Worm (Caenorhabditis elegans) whole organism, mixed stage, embryonic: Measurements from ENCODE around the gene M04C3.2.

Experiments used
- blmp-1 ChIP-seq: fragments of 150-350 bp; optimal IDR thresholded peaks from 2 replicates; lab custom pipeline; 2014; ENCODE audit warnings: missing biosample characterization, missing genetic modification characterization
- ceh-43 ChIP-seq: fragments of 200-800 bp; sonication (Bioruptor generic); optimal IDR thresholded peaks from 2 replicates; lab custom pipeline; 2018; ENCODE audit warnings: mild to moderate bottlenecking, missing genetic modification characterization, moderate library complexity, missing compliant biosample characterization
- ceh-83 ChIP-seq: fragments of 200-800 bp; sonication (Bioruptor generic); optimal IDR thresholded peaks from 2 replicates; lab custom pipeline; 2018; ENCODE audit warnings: mild to moderate bottlenecking, missing genetic modification characterization, missing compliant biosample characterization
- lin-13 ChIP-seq: fragments of 150-350 bp; optimal IDR thresholded peaks from 2 replicates; lab custom pipeline; 2014; ENCODE audit warnings: missing biosample characterization, missing genetic modification characterization
- lin-32 ChIP-seq: fragments of 200-800 bp; sonication (Bioruptor generic); optimal IDR thresholded peaks from 2 replicates; lab custom pipeline; 2018; ENCODE audit warnings: mild to moderate bottlenecking, missing genetic modification characterization, missing compliant biosample characterization
- lsy-2 ChIP-seq: fragments of 150-350 bp; optimal IDR thresholded peaks from 2 replicates; lab custom pipeline; 2014; ENCODE audit warnings: missing biosample characterization, missing genetic modification characterization
- nhr-28 ChIP-seq: fragments of 150-350 bp; optimal IDR thresholded peaks from 2 replicates; lab custom pipeline; 2014; ENCODE audit warnings: missing biosample characterization, missing genetic modification characterization
- pha-4 ChIP-seq: fragments of 150-350 bp; optimal IDR thresholded peaks from 2 replicates; lab custom pipeline; 2018; ENCODE audit warnings: missing biosample characterization, missing genetic modification reagents, missing genetic modification characterization
- snpc-4 ChIP-seq: fragments of 150-350 bp; optimal IDR thresholded peaks from 2 replicates; lab custom pipeline; 2014; ENCODE audit warnings: missing biosample characterization, missing genetic modification characterization
- sptf-1 ChIP-seq: sonication (generic microtip); optimal IDR thresholded peaks from 2 replicates; lab custom pipeline; 2017; ENCODE audit warnings: mild to moderate bottlenecking, missing genetic modification characterization, moderate library complexity, missing compliant biosample characterization
- tbx-8 ChIP-seq: fragments of 200-800 bp; sonication (Bioruptor generic); optimal IDR thresholded peaks from 2 replicates; lab custom pipeline; 2018; ENCODE audit warnings: mild to moderate bottlenecking, missing genetic modification characterization, moderate library complexity, missing compliant biosample characterization
- unc-120 ChIP-seq: sonication (generic microtip); optimal IDR thresholded peaks from 2 replicates; lab custom pipeline; 2017; ENCODE audit warnings: missing genetic modification characterization, missing compliant biosample characterization; ENCODE audit not compliant: poor library complexity, severe bottlenecking
- ztf-11 ChIP-seq: fragments of 150-350 bp; optimal IDR thresholded peaks from 2 replicates; lab custom pipeline; 2014; ENCODE audit warnings: missing biosample characterization, missing genetic modification characterization

DNA sequence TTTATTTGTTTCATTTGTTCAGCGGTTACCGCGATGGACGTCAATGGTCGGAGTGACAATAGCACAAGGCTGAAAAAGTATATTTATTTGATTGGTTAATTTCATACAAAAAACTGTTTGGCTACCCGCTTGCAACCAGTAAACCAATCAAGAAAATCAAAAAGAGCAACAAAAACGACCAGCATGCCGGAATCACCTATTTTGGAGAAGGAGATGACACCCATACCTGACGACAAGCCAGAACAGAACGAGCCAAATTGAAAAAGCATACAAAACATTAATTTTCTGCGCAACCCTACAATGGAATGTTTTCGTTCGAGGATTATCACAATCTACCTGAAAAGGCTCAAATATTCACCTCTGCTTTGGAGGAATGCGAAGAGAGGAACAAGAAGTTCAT, 41.8 kb upstream of the M04C3.2 start, which contains the start of gene Y43F8B.7:
- no peak for TF ChIP-seq lsy-2 (tag; lab: Kevin White, UChicago)
- no peak for TF ChIP-seq sptf-1 (tag; lab: Kevin White, UChicago)
- no peak for TF ChIP-seq tbx-8 (GFP tag; lab: Kevin White, UChicago)
- no peak for TF ChIP-seq snpc-4
- TF ChIP-seq pha-4 (tag; lab: Kevin White, UChicago) = no peak
- no peak for TF ChIP-seq lin-13 (tag; lab: Kevin White, UChicago)
- no peak for TF ChIP-seq nhr-28 (tag; lab: Kevin White, UChicago)
- no peak for TF ChIP-seq lin-32
- TF ChIP-seq ztf-11 (tag; lab: Kevin White, UChicago) = no peak
- TF ChIP-seq ceh-43 = no peak
- TF ChIP-seq ceh-83 = no peak
- no peak for TF ChIP-seq unc-120 (tag; lab: Kevin White, UChicago)
- TF ChIP-seq blmp-1 (tag; lab: Kevin White, UChicago) = no peak
